Fruit fly (Drosophila melanogaster) whole organism, embryonic: Measurements from ENCODE around the gene Rab7.
A peak's percentile ranks its signal among the peaks of the same experiment; 100 is the strongest.

Source experiments
- Ada2b ChIP-seq: fragments of 200-800 bp; sonication (Bioruptor generic); IDR thresholded peaks from 2 replicates; pipeline ENCODE4 v1.3.6; 2022; ENCODE audit warnings: missing biosample characterization, missing genetic modification characterization
- CG10147 ChIP-seq: fragments of 200-800 bp; sonication (Bioruptor generic); optimal IDR thresholded peaks from 2 replicates; lab custom pipeline; 2019; ENCODE audit warnings: missing biosample characterization, mild to moderate bottlenecking, missing genetic modification characterization, moderate library complexity
- CG1024 ChIP-seq: fragments of 200-800 bp; sonication (Bioruptor generic); IDR thresholded peaks from 2 replicates; pipeline ENCODE4 v1.3.6; 2022; ENCODE audit warnings: missing biosample characterization, missing genetic modification characterization
- CG12104 ChIP-seq: fragments of 200-800 bp; sonication (Bioruptor generic); optimal IDR thresholded peaks from 3 replicates; lab custom pipeline; 2016; ENCODE audit warnings: missing biosample characterization, missing genetic modification characterization
- CG12391 ChIP-seq: fragments of 200-800 bp; sonication (Bioruptor generic); optimal IDR thresholded peaks from 3 replicates; lab custom pipeline; 2018; ENCODE audit warnings: missing biosample characterization, mild to moderate bottlenecking, missing genetic modification characterization, moderate library complexity
- CG13296 ChIP-seq: fragments of 200-800 bp; sonication (Bioruptor generic); optimal IDR thresholded peaks from 3 replicates; lab custom pipeline; 2018; ENCODE audit warnings: missing biosample characterization, mild to moderate bottlenecking, missing genetic modification characterization
- CG14441 ChIP-seq: fragments of 200-800 bp; sonication (Bioruptor generic); IDR thresholded peaks from 2 replicates; pipeline ENCODE4 v1.3.6; 2022; ENCODE audit warnings: missing biosample characterization, missing genetic modification characterization
- CG14667 ChIP-seq: fragments of 200-800 bp; sonication (Bioruptor generic); IDR thresholded peaks from 2 replicates; pipeline ENCODE4 v1.3.6; 2022; ENCODE audit warnings: missing biosample characterization, missing genetic modification characterization
- CG1529 ChIP-seq: fragments of 200-800 bp; sonication (Bioruptor generic); optimal IDR thresholded peaks from 3 replicates; lab custom pipeline; 2018; ENCODE audit warnings: missing biosample characterization, missing genetic modification characterization
- CG1603 ChIP-seq: fragments of 200-800 bp; sonication (Bioruptor generic); optimal IDR thresholded peaks from 2 replicates; lab custom pipeline; 2019; ENCODE audit warnings: missing biosample characterization, mild to moderate bottlenecking, missing genetic modification characterization, moderate library complexity
- CG16779 ChIP-seq: fragments of 200-800 bp; sonication (Bioruptor generic); IDR thresholded peaks from 2 replicates; pipeline ENCODE4 v1.3.6; 2022; ENCODE audit warnings: missing biosample characterization, missing genetic modification characterization
- CG17612 ChIP-seq: fragments of 200-800 bp; sonication (Bioruptor generic); IDR thresholded peaks from 2 replicates; pipeline ENCODE4 v1.3.6; 2022; ENCODE audit warnings: missing biosample characterization, missing genetic modification characterization
- CG32772 ChIP-seq: fragments of 200-800 bp; sonication (Bioruptor generic); IDR thresholded peaks from 2 replicates; pipeline ENCODE4 v1.3.6; 2022; ENCODE audit warnings: missing biosample characterization, missing genetic modification characterization
- CG3281 ChIP-seq: fragments of 200-800 bp; sonication (Bioruptor generic); optimal IDR thresholded peaks from 3 replicates; lab custom pipeline; 2017; ENCODE audit warnings: missing biosample characterization, mild to moderate bottlenecking, missing genetic modification characterization
- CG34376 ChIP-seq: fragments of 200-800 bp; sonication (Bioruptor generic); optimal IDR thresholded peaks from 2 replicates; lab custom pipeline; 2018; ENCODE audit warnings: missing biosample characterization, mild to moderate bottlenecking, missing genetic modification characterization
- CG6175 ChIP-seq: fragments of 200-800 bp; sonication (Bioruptor generic); IDR thresholded peaks from 3 replicates; pipeline ENCODE4 v1.3.6; 2022; ENCODE audit warnings: missing biosample characterization, missing genetic modification characterization
- CG9727 ChIP-seq: fragments of 200-800 bp; sonication (Bioruptor generic); optimal IDR thresholded peaks from 3 replicates; lab custom pipeline; 2017; ENCODE audit warnings: missing biosample characterization, mild to moderate bottlenecking, missing genetic modification characterization
- Dip2 ChIP-seq: fragments of 200-800 bp; sonication (Bioruptor generic); IDR thresholded peaks from 2 replicates; pipeline ENCODE4 v1.3.6; 2022; ENCODE audit warnings: missing biosample characterization, missing genetic modification characterization
- Dip3 ChIP-seq: fragments of 200-800 bp; sonication (Bioruptor generic); optimal IDR thresholded peaks from 3 replicates; lab custom pipeline; 2016; ENCODE audit warnings: missing biosample characterization, missing genetic modification characterization
- Doc3 ChIP-seq: fragments of 200-800 bp; sonication (Bioruptor generic); IDR thresholded peaks from 3 replicates; pipeline ENCODE4 v1.3.6; 2022; ENCODE audit warnings: missing biosample characterization, missing genetic modification characterization; ENCODE audit not compliant: partially characterized antibody
- Dp ChIP-seq: fragments of 200-800 bp; sonication (Bioruptor generic); optimal IDR thresholded peaks from 2 replicates; lab custom pipeline; 2018; ENCODE audit warnings: missing biosample characterization, mild to moderate bottlenecking, missing genetic modification characterization, moderate library complexity
- Dref ChIP-seq: fragments of 200-800 bp; sonication (Bioruptor generic); IDR thresholded peaks from 2 replicates; pipeline ENCODE4 v1.3.6; 2022; ENCODE audit warnings: missing biosample characterization, missing genetic modification characterization
- GATAe ChIP-seq: fragments of 200-800 bp; sonication (Bioruptor generic); conservative IDR thresholded peaks from 2 replicates; pipeline ENCODE4 v1.3.6; 2022; ENCODE audit warnings: missing biosample characterization, missing genetic modification characterization
- HHEX ChIP-seq: fragments of 200-800 bp; sonication (Bioruptor generic); optimal IDR thresholded peaks from 3 replicates; lab custom pipeline; 2017; ENCODE audit warnings: missing biosample characterization, mild to moderate bottlenecking, missing genetic modification characterization, missing genetic modification reagents
- HLH4C ChIP-seq: fragments of 200-800 bp; sonication (Bioruptor generic); IDR thresholded peaks from 3 replicates; pipeline ENCODE4 v1.3.6; 2022; ENCODE audit warnings: missing biosample characterization, missing genetic modification characterization; ENCODE audit not compliant: partially characterized antibody
- Hr51 ChIP-seq, 2 experiments: fragments of 200-800 bp; sonication (Bioruptor generic); optimal IDR thresholded peaks; 2 replicates in 1 of 2; 3 replicates in 1 of 2; lab custom pipeline; 2016 to 2018; ENCODE audit warnings: missing biosample characterization in 2 of 2, missing genetic modification characterization in 2 of 2, mild to moderate bottlenecking in 1 of 2, moderate library complexity in 1 of 2
- Kr ChIP-seq: fragments of 200-800 bp; sonication (Bioruptor generic); optimal IDR thresholded peaks from 2 replicates; lab custom pipeline; 2017; ENCODE audit warnings: missing biosample characterization, mild to moderate bottlenecking, missing genetic modification characterization
- MBD-R2 ChIP-seq: fragments of 200-800 bp; sonication (Bioruptor generic); IDR thresholded peaks from 2 replicates; pipeline ENCODE4 v1.3.6; 2022; ENCODE audit warnings: missing biosample characterization, missing genetic modification characterization
- Mes4 ChIP-seq: fragments of 200-800 bp; sonication (Bioruptor generic); optimal IDR thresholded peaks from 2 replicates; lab custom pipeline; 2016; ENCODE audit warnings: missing biosample characterization, missing genetic modification characterization
- Sox100B ChIP-seq: fragments of 200-800 bp; sonication (Bioruptor generic); optimal IDR thresholded peaks from 3 replicates; lab custom pipeline; 2018; ENCODE audit warnings: missing biosample characterization, mild to moderate bottlenecking, missing genetic modification characterization
- Sox102F ChIP-seq: fragments of 200-800 bp; sonication (Bioruptor generic); optimal IDR thresholded peaks from 2 replicates; lab custom pipeline; 2018; ENCODE audit warnings: missing biosample characterization, mild to moderate bottlenecking, missing genetic modification characterization, moderate library complexity
- Trl ChIP-seq, 3 experiments: fragments of >200 bp in 2 of 3; fragments of 200-800 bp in 1 of 3; sonication (Bioruptor generic) in 1 of 3; optimal IDR thresholded peaks; 2 replicates in 1 of 3; 3 replicates in 2 of 3; lab custom pipeline; 2016 to 2017; ENCODE audit warnings: missing biosample characterization in 1 of 3, missing genetic modification characterization in 1 of 3
- amos ChIP-seq: fragments of 200-800 bp; sonication (Bioruptor generic); IDR thresholded peaks from 2 replicates; pipeline ENCODE4 v1.3.6; 2022; ENCODE audit warnings: missing biosample characterization, missing genetic modification characterization; ENCODE audit not compliant: partially characterized antibody
- bab2 ChIP-seq: fragments of 200-800 bp; sonication (Bioruptor generic); optimal IDR thresholded peaks from 2 replicates; lab custom pipeline; 2016; ENCODE audit warnings: missing biosample characterization, missing genetic modification characterization
- corto ChIP-seq: fragments of 200-800 bp; sonication (Bioruptor generic); optimal IDR thresholded peaks from 2 replicates; lab custom pipeline; 2016; ENCODE audit warnings: missing biosample characterization, mild to moderate bottlenecking, missing genetic modification characterization, moderate library complexity
- esg ChIP-seq: fragments of 200-800 bp; sonication (Bioruptor generic); conservative IDR thresholded peaks from 2 replicates; pipeline ENCODE4 v1.3.6; 2022; ENCODE audit warnings: missing biosample characterization, missing genetic modification characterization
- fd64A ChIP-seq: fragments of 200-800 bp; sonication (Bioruptor generic); optimal IDR thresholded peaks from 3 replicates; lab custom pipeline; 2018; ENCODE audit warnings: missing biosample characterization, mild to moderate bottlenecking, missing genetic modification characterization
- fd96Cb ChIP-seq: fragments of 200-800 bp; sonication (Bioruptor generic); optimal IDR thresholded peaks from 2 replicates; lab custom pipeline; 2018; ENCODE audit warnings: missing biosample characterization, mild to moderate bottlenecking, missing genetic modification characterization, moderate library complexity
- gem ChIP-seq: fragments of 200-800 bp; sonication (Bioruptor generic); optimal IDR thresholded peaks from 2 replicates; lab custom pipeline; 2019; ENCODE audit warnings: missing biosample characterization, mild to moderate bottlenecking, missing genetic modification characterization, moderate library complexity
- h ChIP-seq: fragments of >200 bp; optimal IDR thresholded peaks from 2 replicates; lab custom pipeline; 2017
- hbn ChIP-seq: fragments of 200-800 bp; sonication (Bioruptor generic); IDR thresholded peaks from 2 replicates; pipeline ENCODE4 v1.3.6; 2022; ENCODE audit warnings: missing biosample characterization, missing genetic modification characterization; ENCODE audit not compliant: partially characterized antibody
- jing ChIP-seq: fragments of 200-800 bp; sonication (Bioruptor generic); optimal IDR thresholded peaks from 2 replicates; lab custom pipeline; 2018; ENCODE audit warnings: missing biosample characterization, mild to moderate bottlenecking, missing genetic modification characterization
- oc ChIP-seq: fragments of 200-800 bp; sonication (Bioruptor generic); optimal IDR thresholded peaks from 2 replicates; lab custom pipeline; 2018; ENCODE audit warnings: missing biosample characterization, mild to moderate bottlenecking, missing genetic modification characterization, moderate library complexity
- pfk ChIP-seq: fragments of 200-800 bp; sonication (Bioruptor generic); optimal IDR thresholded peaks from 2 replicates; lab custom pipeline; 2018; ENCODE audit warnings: missing biosample characterization, mild to moderate bottlenecking, missing genetic modification characterization, moderate library complexity
- ssp ChIP-seq: fragments of 200-800 bp; sonication (Bioruptor generic); IDR thresholded peaks from 2 replicates; pipeline ENCODE4 v1.3.6; 2022; ENCODE audit warnings: missing biosample characterization, missing genetic modification characterization
- unc-4 ChIP-seq: fragments of 200-800 bp; sonication (Bioruptor generic); IDR thresholded peaks from 2 replicates; pipeline ENCODE4 v1.3.6; 2022; ENCODE audit warnings: missing biosample characterization, missing genetic modification characterization; ENCODE audit not compliant: partially characterized antibody
- vvl ChIP-seq: fragments of 200-800 bp; sonication (Bioruptor generic); IDR thresholded peaks from 2 replicates; pipeline ENCODE4 v1.3.6; 2022; ENCODE audit warnings: missing biosample characterization, missing genetic modification characterization
- wek ChIP-seq: fragments of 200-800 bp; sonication (Bioruptor generic); optimal IDR thresholded peaks from 3 replicates; lab custom pipeline; 2018; ENCODE audit warnings: missing biosample characterization, mild to moderate bottlenecking, missing genetic modification characterization, moderate library complexity

Gene Rab7

DNA sequence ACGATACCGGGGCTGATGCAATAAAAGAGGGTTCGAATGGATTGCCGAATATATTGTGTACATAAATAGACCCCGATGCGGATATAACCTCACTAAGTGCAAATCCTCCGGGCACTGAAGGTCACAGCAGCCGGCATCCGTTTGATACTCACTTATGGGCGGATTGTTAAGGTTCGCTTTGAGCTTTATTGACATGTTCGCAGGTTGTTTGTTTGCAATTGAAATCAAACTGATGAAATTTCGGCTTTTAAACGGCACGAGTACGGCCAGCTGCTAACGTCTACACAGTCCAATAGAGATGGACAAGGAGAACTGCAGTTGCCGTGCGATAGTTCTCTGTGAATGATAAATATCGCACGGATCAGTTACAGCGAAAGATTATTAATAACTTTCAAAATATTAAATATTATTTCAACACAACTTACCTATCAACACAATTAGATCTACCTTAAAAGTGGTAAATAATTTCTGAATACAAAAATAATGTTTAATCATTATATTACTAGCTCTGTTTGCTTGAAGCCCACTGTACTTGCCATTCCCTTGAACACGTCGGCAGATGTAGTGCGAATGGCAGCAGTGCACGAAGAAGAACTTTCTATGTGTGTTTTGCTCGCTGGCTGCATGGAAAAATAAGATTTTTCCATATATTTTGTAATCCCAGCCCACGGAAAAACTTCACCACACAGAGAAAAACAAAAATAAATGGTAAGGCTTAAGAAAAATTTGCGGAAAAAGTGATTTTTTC lies 34.5 kb upstream of the Rab7 start, which contains the start of the genes GluProRS and AP-1sigma (continued):
- TF ChIP-seq Hr51 (GFP tag; optimal IDR thresholded peaks at IDR 0.05; lab: Kevin White, UChicago) (peak; percentile 84 to 88), Dip3 (peak; percentile 85), HHEX (GFP tag; lab: Kevin White, UChicago) (peak; percentile 74), Dref (GFP tag; lab: Robert Waterston, UW) (peak; percentile 45), esg (GFP tag; lab: Robert Waterston, UW) (peak; percentile 95), CG13296 (GFP tag; lab: Kevin White, UChicago) (peak; percentile 84), CG12391 (peak; percentile 93), CG3281 (GFP tag; lab: Kevin White, UChicago) (peak; percentile 84), CG14441 (peak; percentile 97), CG12104 (GFP tag; lab: Kevin White, UChicago) (peak; percentile 87), Sox100B (GFP tag; lab: Kevin White, UChicago) (peak; percentile 82), Doc3 (GFP tag; lab: Robert Waterston, UW) (peak; percentile 93), fd64A (GFP tag; lab: Kevin White, UChicago) (no peak), fd96Cb (tag; lab: Kevin White, UChicago) (peak; percentile 91), pfk (GFP tag; lab: Kevin White, UChicago) (peak; percentile 26), CG17612 (GFP tag; lab: Robert Waterston, UW) (peak; percentile 84), Dip2 (GFP tag; lab: Robert Waterston, UW) (peak; percentile 32; the same call in 1 of the 2 replicates), CG16779 (peak; percentile 83), CG1603 (tag; lab: Kevin White, UChicago) (peak; percentile 92), unc-4 (GFP tag; lab: Robert Waterston, UW) (peak; percentile 90), amos (GFP tag; lab: Robert Waterston, UW) (peak; percentile 92), Kr (GFP tag; lab: Kevin White, UChicago) (no peak), jing (GFP tag; lab: Kevin White, UChicago) (peak; percentile 74), corto (GFP tag; lab: Kevin White, UChicago) (peak; percentile 79), CG34376 (GFP tag; lab: Kevin White, UChicago) (peak; percentile 67), CG32772 (GFP tag; lab: Robert Waterston, UW) (peak; percentile 97), wek (GFP tag; lab: Kevin White, UChicago) (no peak), hbn (GFP tag; lab: Robert Waterston, UW) (peak; percentile 79), MBD-R2 (GFP tag; lab: Robert Waterston, UW) (peak; percentile 95), gem (tag; lab: Kevin White, UChicago) (peak; percentile 95), Mes4 (GFP tag; lab: Kevin White, UChicago) (peak; percentile 62), Dp (GFP tag; lab: Kevin White, UChicago) (peak; percentile 14), bab2 (GFP tag; lab: Kevin White, UChicago) (peak; percentile 85), HLH4C (GFP tag; lab: Robert Waterston, UW) (peak; percentile 90), CG10147 (no peak), GATAe (GFP tag; lab: Robert Waterston, UW) (peak; percentile 83), h (lab: Kevin White, UChicago) (no peak), ssp (GFP tag; lab: Robert Waterston, UW) (peak; percentile 91), CG9727 (peak; percentile 93), Ada2b (GFP tag; lab: Robert Waterston, UW) (peak; percentile 95), Trl (optimal IDR thresholded peaks at IDR 0.05; lab: Kevin White, UChicago) (no peak), Trl (GFP tag; optimal IDR thresholded peaks at IDR 0.05; lab: Kevin White, UChicago) (peak; percentile 83), oc (tag; lab: Kevin White, UChicago) (no peak), CG6175 (GFP tag; lab: Robert Waterston, UW) (peak; percentile 94), CG1529 (GFP tag; lab: Kevin White, UChicago) (peak; percentile 75), CG14667 (peak; percentile 97), Sox102F (GFP tag; lab: Kevin White, UChicago) (peak; percentile 90), CG1024 (GFP tag; lab: Robert Waterston, UW) (peak; percentile 90), vvl (GFP tag; lab: Robert Waterston, UW) (peak; percentile 98)
